Worm (Caenorhabditis elegans): ENCODE results near the gene F14D2.7.

The F14D2.7 gene

ce11 chrII:3337039-3337438 lies 1.4 kb downstream of the F14D2.7 start, which contains the start of gene F14D2.19:
Gene F14D2.19, minus strand, starts transcription at chrII:3337139.
- TF ChIP-seq hif-1 (tag; optimal IDR thresholded peaks at IDR 0.05) (no peak), dve-1 (tag; optimal IDR thresholded peaks at IDR 0.05; ENCODE audit: insufficient read depth) (no peak), daf-8 (GFP tag; IDR thresholded peaks at IDR 0.05) (no peak), zfp-3 (GFP tag; conservative IDR thresholded peaks at IDR 0.05) (no peak), lin-15B (tag; optimal IDR thresholded peaks at IDR 0.05) (no peak), lim-7 (GFP tag; IDR thresholded peaks at IDR 0.05) (no peak), spr-1 (tag; optimal IDR thresholded peaks at IDR 0.05) (no peak), nhr-111 (GFP tag; optimal IDR thresholded peaks at IDR 0.05) (no peak), nhr-237 (tag; optimal IDR thresholded peaks at IDR 0.05) (no peak), lsy-2 (tag; optimal IDR thresholded peaks at IDR 0.05) (no peak), nhr-77 (tag; optimal IDR thresholded peaks at IDR 0.05) (no peak), tra-1 (GFP tag; IDR thresholded peaks at IDR 0.05) (no peak), F49E8.2 (tag; optimal IDR thresholded peaks at IDR 0.05; ENCODE audit: borderline replicate concordance) (no peak), nhr-11 (tag; optimal IDR thresholded peaks at IDR 0.05) (no peak), ZK546.5 (tag; optimal IDR thresholded peaks at IDR 0.05) (no peak)

DNA sequence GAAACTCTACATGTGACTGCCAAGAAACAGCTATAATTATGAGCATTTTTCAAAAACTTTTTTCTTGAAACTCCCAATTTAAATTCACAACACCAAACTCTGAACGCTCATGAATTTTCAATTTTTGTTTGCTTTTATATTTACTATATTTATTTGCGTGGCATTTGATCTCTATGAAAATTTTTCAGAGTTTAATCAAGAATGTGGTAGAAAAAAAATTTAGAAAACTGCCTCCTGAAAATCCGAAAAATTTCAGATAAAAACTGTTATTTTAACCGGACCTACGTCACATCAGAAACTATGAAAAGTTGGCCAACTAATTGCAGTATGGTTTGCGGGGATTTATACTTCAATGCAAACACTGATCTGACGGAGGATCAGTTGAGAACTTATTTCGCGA lies 6.4 kb downstream of the F14D2.7 start, which contains the start of gene irld-27:
Gene irld-27, plus strand, starts transcription at position 301 of the 400 bp plus-strand sequence.
- TF ChIP-seq tra-1 (GFP tag; IDR thresholded peaks at IDR 0.05) (no peak), snpc-1.2 (GFP tag; IDR thresholded peaks at IDR 0.05) (no peak), lin-1 (GFP tag; IDR thresholded peaks at IDR 0.05) (no peak), dmd-8 (GFP tag; IDR thresholded peaks at IDR 0.05) (no peak), mxl-2 (GFP tag; conservative IDR thresholded peaks at IDR 0.05) (no peak), ceh-62 (tag; optimal IDR thresholded peaks at IDR 0.05) (no peak), T26A8.4 (GFP tag; IDR thresholded peaks at IDR 0.05) (no peak), cey-2 (tag; optimal IDR thresholded peaks at IDR 0.05; ENCODE audit: borderline replicate concordance, insufficient read depth) (no peak), ceh-82 (tag; optimal IDR thresholded peaks at IDR 0.05) (no peak), nhr-6 (tag; optimal IDR thresholded peaks at IDR 0.05) (no peak), nhr-237 (tag; optimal IDR thresholded peaks at IDR 0.05) (no peak), nhr-42 (GFP tag; IDR thresholded peaks at IDR 0.05) (no peak), snpc-4 (tag; optimal IDR thresholded peaks at IDR 0.05) (no peak), duxl-1 (tag; optimal IDR thresholded peaks at IDR 0.05; ENCODE audit: poor library complexity) (no peak), dpl-1 (GFP tag; optimal IDR thresholded peaks at IDR 0.05) (no peak), aha-1 (tag) (no peak), sdz-12 (GFP tag; optimal IDR thresholded peaks at IDR 0.05) (no peak)

- TF ChIP-seq ztf-11 (tag; optimal IDR thresholded peaks at IDR 0.05) (no peak), nhr-41 (GFP tag; IDR thresholded peaks at IDR 0.05) (no peak), Y105C5A.15 (GFP tag; IDR thresholded peaks at IDR 0.05) (no peak), F44E2.7 (GFP tag; IDR thresholded peaks at IDR 0.05) (no peak), mxl-2 (GFP tag; conservative IDR thresholded peaks at IDR 0.05) (no peak), unc-130 (GFP tag; optimal IDR thresholded peaks at IDR 0.05) (no peak), dpl-1 (GFP tag; optimal IDR thresholded peaks at IDR 0.05) (no peak), hlh-11 (tag; optimal IDR thresholded peaks at IDR 0.05) (no peak), zip-2 (tag; optimal IDR thresholded peaks at IDR 0.05) (no peak), lin-39 (tag; optimal IDR thresholded peaks at IDR 0.05) (no peak), Y5F2A.4 (GFP tag; optimal IDR thresholded peaks at IDR 0.05) (no peak), spr-1 (tag; optimal IDR thresholded peaks at IDR 0.05) (no peak)
Measured at ce11 chrII:3327104-3327503, 11.4 kb downstream of the F14D2.7 start, which contains the start of gene Y46D2A.3. Gene Y46D2A.3, minus strand, starts transcription at chrII:3327204.

Measured in whole organism, L4 larva.